Worm (Caenorhabditis elegans): Measurements from ENCODE around the gene F09G2.1.

DNA sequence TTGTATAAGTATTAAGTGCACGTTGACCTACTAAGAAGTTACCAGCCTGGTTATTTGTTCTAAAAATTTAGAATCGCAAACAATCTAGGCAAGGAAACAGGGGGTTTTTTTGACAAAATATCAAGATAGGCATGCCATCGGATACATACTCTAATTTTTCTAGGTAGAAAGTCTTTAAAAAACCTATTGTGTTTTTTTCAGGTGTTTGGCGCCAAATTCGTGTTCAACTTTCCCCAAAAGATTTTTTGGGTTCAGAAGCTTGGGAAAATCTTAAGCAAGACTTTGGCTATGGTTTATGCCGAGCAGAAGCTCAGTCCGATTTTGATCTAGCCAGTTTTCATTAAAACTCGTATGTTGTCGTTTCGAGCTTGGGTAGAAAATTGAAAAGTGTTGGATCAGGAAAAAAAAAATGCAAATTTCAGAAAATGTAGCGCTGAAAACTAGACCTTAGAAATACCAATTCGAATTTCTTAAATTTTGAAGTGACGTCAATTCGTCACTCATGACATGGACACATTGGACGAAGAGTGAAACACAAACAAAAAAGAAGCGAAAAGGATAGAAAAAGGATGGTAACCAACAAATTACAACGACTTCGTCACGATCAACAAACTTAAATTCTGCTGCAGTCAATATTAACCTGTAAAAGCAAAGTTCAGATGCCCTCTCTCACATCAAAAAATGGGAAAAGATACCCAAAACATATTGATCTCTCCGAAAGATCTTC is 48.4 kb downstream of the F09G2.1 start:
- no peak for TF ChIP-seq ama-1 (optimal IDR thresholded peaks at IDR 0.05)
- TF ChIP-seq hmbx-1 (tag; optimal IDR thresholded peaks at IDR 0.05), result no peak
- TF ChIP-seq flt-1 (GFP tag; IDR thresholded peaks at IDR 0.05), result no peak
